Worm (Caenorhabditis elegans) whole organism, young adult: ENCODE measurements around the gene gst-29.
A peak's percentile ranks its signal among the peaks of the same experiment; 100 is the strongest.

ENCODE experiments used
- C06A6.2 ChIP-seq: fragments of 200-800 bp; sonication (Bioruptor generic); conservative IDR thresholded peaks from 2 replicates; pipeline ENCODE4 v1.3.6; 2022; ENCODE audit warnings: missing genetic modification characterization, missing compliant biosample characterization
- D2030.7 ChIP-seq: fragments of 200-800 bp; sonication (Bioruptor generic); IDR thresholded peaks from 2 replicates; pipeline ENCODE4 v1.3.6; 2022; ENCODE audit warnings: missing genetic modification reagents, missing genetic modification characterization, missing compliant biosample characterization
- F22D6.2 ChIP-seq: sonication (generic microtip); optimal IDR thresholded peaks from 2 replicates; lab custom pipeline; 2016; ENCODE audit warnings: mild to moderate bottlenecking, missing genetic modification characterization, missing compliant biosample characterization
- F23B12.7 ChIP-seq: sonication (generic microtip); optimal IDR thresholded peaks from 2 replicates; lab custom pipeline; 2017; ENCODE audit warnings: missing genetic modification characterization, mild to moderate bottlenecking, missing compliant biosample characterization, antibody characterized with exemption, moderate library complexity; ENCODE audit not compliant: insufficient read depth
- F33H1.4 ChIP-seq: fragments of 200-800 bp; sonication (Bioruptor generic); IDR thresholded peaks from 2 replicates; pipeline ENCODE4 v1.3.6; 2022; ENCODE audit warnings: missing genetic modification reagents, missing genetic modification characterization, missing compliant biosample characterization
- F37B4.10 ChIP-seq: fragments of 200-800 bp; sonication (Bioruptor generic); IDR thresholded peaks from 2 replicates; pipeline ENCODE4 v1.3.6; 2022; ENCODE audit warnings: missing genetic modification characterization, missing compliant biosample characterization
- F57C9.4 ChIP-seq: sonication (generic microtip); optimal IDR thresholded peaks from 2 replicates; lab custom pipeline; 2017; ENCODE audit warnings: mild to moderate bottlenecking, missing genetic modification characterization, missing compliant biosample characterization
- Y53F4B.3 ChIP-seq: fragments of 200-800 bp; sonication (Bioruptor generic); IDR thresholded peaks from 2 replicates; pipeline ENCODE4 v1.3.6; 2022; ENCODE audit warnings: missing genetic modification reagents, missing genetic modification characterization, missing compliant biosample characterization
- Y53G8AR.9 ChIP-seq: fragments of 200-800 bp; sonication (Bioruptor generic); conservative IDR thresholded peaks from 2 replicates; pipeline ENCODE4 v1.3.6; 2022; ENCODE audit warnings: missing genetic modification reagents, missing genetic modification characterization, missing compliant biosample characterization
- akir-1 ChIP-seq: fragments of 200-800 bp; sonication (Bioruptor generic); optimal IDR thresholded peaks from 2 replicates; lab custom pipeline; 2018; ENCODE audit warnings: mild to moderate bottlenecking, missing genetic modification characterization, moderate library complexity, missing compliant biosample characterization
- attf-5 ChIP-seq: fragments of 200-800 bp; sonication (Bioruptor generic); optimal IDR thresholded peaks from 2 replicates; lab custom pipeline; 2018; ENCODE audit warnings: mild to moderate bottlenecking, missing genetic modification characterization, missing compliant biosample characterization
- bed-2 ChIP-seq: fragments of 200-800 bp; sonication (Bioruptor generic); IDR thresholded peaks from 2 replicates; pipeline ENCODE4 v1.3.6; 2022; ENCODE audit warnings: missing genetic modification reagents, missing genetic modification characterization, missing compliant biosample characterization
- ccch-3 ChIP-seq: fragments of 200-800 bp; sonication (Bioruptor generic); optimal IDR thresholded peaks from 2 replicates; lab custom pipeline; 2018; ENCODE audit warnings: mild to moderate bottlenecking, missing genetic modification characterization, missing compliant biosample characterization
- cebp-2 ChIP-seq: fragments of 200-800 bp; sonication (Bioruptor generic); IDR thresholded peaks from 2 replicates; pipeline ENCODE4 v1.3.6; 2022; ENCODE audit warnings: missing genetic modification characterization, missing compliant biosample characterization
- ceh-40 ChIP-seq: fragments of 200-800 bp; sonication (Bioruptor generic); IDR thresholded peaks from 2 replicates; pipeline ENCODE4 v1.3.6; 2022; ENCODE audit warnings: missing genetic modification characterization, missing compliant biosample characterization
- ceh-79 ChIP-seq: sonication (generic microtip); optimal IDR thresholded peaks from 2 replicates; lab custom pipeline; 2017; ENCODE audit warnings: mild to moderate bottlenecking, missing genetic modification characterization, missing compliant biosample characterization
- ceh-91 ChIP-seq: fragments of 200-800 bp; sonication (Bioruptor generic); IDR thresholded peaks from 2 replicates; pipeline ENCODE4 v1.3.6; 2022; ENCODE audit warnings: missing genetic modification reagents, missing genetic modification characterization, missing compliant biosample characterization
- dpff-1 ChIP-seq: sonication (generic microtip); optimal IDR thresholded peaks from 2 replicates; lab custom pipeline; 2017; ENCODE audit warnings: mild to moderate bottlenecking, missing genetic modification characterization, missing compliant biosample characterization
- dpl-1 ChIP-seq: fragments of 150-350 bp; optimal IDR thresholded peaks from 2 replicates; lab custom pipeline; 2014; ENCODE audit warnings: missing biosample characterization, missing genetic modification reagents, missing genetic modification characterization
- efl-1 ChIP-seq: fragments of 150-350 bp; optimal IDR thresholded peaks from 2 replicates; lab custom pipeline; 2014; ENCODE audit warnings: missing biosample characterization, missing genetic modification reagents, missing genetic modification characterization
- egl-44 ChIP-seq: fragments of 200-800 bp; sonication (Bioruptor generic); IDR thresholded peaks from 2 replicates; pipeline ENCODE4 v1.3.6; 2022; ENCODE audit warnings: missing genetic modification reagents, missing genetic modification characterization, missing compliant biosample characterization
- fkh-3 ChIP-seq: sonication (generic microtip); optimal IDR thresholded peaks from 2 replicates; lab custom pipeline; 2016; ENCODE audit warnings: mild to moderate bottlenecking, missing genetic modification characterization, missing compliant biosample characterization
- hlh-26 ChIP-seq: fragments of 200-800 bp; sonication (Bioruptor generic); conservative IDR thresholded peaks from 2 replicates; pipeline ENCODE4 v1.3.6; 2022; ENCODE audit warnings: missing genetic modification reagents, missing genetic modification characterization, missing compliant biosample characterization
- hmg-1.2 ChIP-seq: fragments of 200-800 bp; sonication (Bioruptor generic); IDR thresholded peaks from 2 replicates; pipeline ENCODE4 v1.3.6; 2022; ENCODE audit warnings: missing genetic modification reagents, missing genetic modification characterization, missing compliant biosample characterization
- hmg-20 ChIP-seq: fragments of 200-800 bp; sonication (Bioruptor generic); IDR thresholded peaks from 2 replicates; pipeline ENCODE4 v1.3.6; 2022; ENCODE audit warnings: missing genetic modification reagents, missing genetic modification characterization, missing compliant biosample characterization
- lin-35 ChIP-seq, 3 experiments: fragments of 150-350 bp in 2 of 3; sonication (generic microtip) in 1 of 3; optimal IDR thresholded peaks; 2 replicates each; lab custom pipeline; 2014 to 2018; ENCODE audit warnings: missing biosample characterization in 3 of 3, missing genetic modification characterization in 3 of 3, missing genetic modification reagents in 3 of 3
- lin-54 ChIP-seq: fragments of 200-800 bp; sonication (Bioruptor generic); optimal IDR thresholded peaks from 2 replicates; lab custom pipeline; 2018; ENCODE audit warnings: mild to moderate bottlenecking, missing genetic modification characterization, missing compliant biosample characterization
- lsl-1 ChIP-seq: fragments of 200-800 bp; sonication (Bioruptor generic); optimal IDR thresholded peaks from 2 replicates; lab custom pipeline; 2018; ENCODE audit warnings: mild to moderate bottlenecking, missing genetic modification characterization, moderate library complexity, missing compliant biosample characterization
- madf-10 ChIP-seq: sonication (generic microtip); optimal IDR thresholded peaks from 2 replicates; lab custom pipeline; 2016; ENCODE audit warnings: mild to moderate bottlenecking, missing genetic modification characterization, missing compliant biosample characterization
- madf-6 ChIP-seq: fragments of 200-800 bp; sonication (Bioruptor generic); IDR thresholded peaks from 2 replicates; pipeline ENCODE4 v1.3.6; 2022; ENCODE audit warnings: missing genetic modification reagents, missing genetic modification characterization, missing compliant biosample characterization
- mel-28 ChIP-seq: sonication (generic microtip); optimal IDR thresholded peaks from 2 replicates; lab custom pipeline; 2016; ENCODE audit warnings: borderline replicate concordance, mild to moderate bottlenecking, missing genetic modification characterization, missing compliant biosample characterization
- nfyb-1 ChIP-seq: fragments of 200-800 bp; sonication (Bioruptor generic); IDR thresholded peaks from 2 replicates; pipeline ENCODE4 v1.3.6; 2022; ENCODE audit warnings: missing genetic modification reagents, missing genetic modification characterization, missing compliant biosample characterization
- nhr-80 ChIP-seq: sonication (generic microtip); optimal IDR thresholded peaks from 2 replicates; lab custom pipeline; 2016; ENCODE audit warnings: missing genetic modification characterization, missing compliant biosample characterization
- pbrm-1 ChIP-seq: fragments of 200-800 bp; sonication (Bioruptor generic); IDR thresholded peaks from 2 replicates; pipeline ENCODE4 v1.3.6; 2022; ENCODE audit warnings: missing genetic modification reagents, missing genetic modification characterization, missing compliant biosample characterization
- rpc-1 ChIP-seq, 2 experiments: fragments of 150-350 bp in 1 of 2; sonication (generic microtip) in 1 of 2; optimal IDR thresholded peaks; 2 replicates each; lab custom pipeline; 2014 to 2018; ENCODE audit warnings: missing biosample characterization in 1 of 2, missing genetic modification characterization in 1 of 2, missing genetic modification reagents in 1 of 2, missing genotype in 1 of 2
- snpc-1.1 ChIP-seq: sonication (generic microtip); optimal IDR thresholded peaks from 2 replicates; lab custom pipeline; 2017; ENCODE audit warnings: missing genetic modification characterization, mild to moderate bottlenecking, missing compliant biosample characterization, antibody characterized with exemption, moderate library complexity, missing genotype, missing genetic modification reagents; ENCODE audit not compliant: insufficient read depth
- unc-130 ChIP-seq: sonication (generic microtip); optimal IDR thresholded peaks from 2 replicates; lab custom pipeline; 2016; ENCODE audit warnings: missing genetic modification reagents, missing genetic modification characterization, missing compliant biosample characterization
- xnd-1 ChIP-seq: sonication (generic microtip); optimal IDR thresholded peaks from 2 replicates; lab custom pipeline; 2016; ENCODE audit warnings: missing genotype, missing genetic modification reagents, missing genetic modification characterization, missing compliant biosample characterization
- ztf-18 ChIP-seq: sonication (generic microtip); optimal IDR thresholded peaks from 2 replicates; lab custom pipeline; 2016; ENCODE audit warnings: missing genotype, mild to moderate bottlenecking, missing genetic modification characterization, missing compliant biosample characterization
- ztf-25 ChIP-seq: fragments of 200-800 bp; sonication (Bioruptor generic); IDR thresholded peaks from 2 replicates; pipeline ENCODE4 v1.3.6; 2022; ENCODE audit warnings: missing genetic modification reagents, missing genetic modification characterization, missing compliant biosample characterization
- ztf-26 ChIP-seq: sonication (generic microtip); optimal IDR thresholded peaks from 2 replicates; lab custom pipeline; 2017; ENCODE audit warnings: missing genetic modification characterization, missing compliant biosample characterization
- ztf-28 ChIP-seq: fragments of 200-800 bp; sonication (Bioruptor generic); IDR thresholded peaks from 2 replicates; pipeline ENCODE4 v1.3.6; 2022; ENCODE audit warnings: missing genetic modification reagents, missing genetic modification characterization, missing compliant biosample characterization
- ztf-6 ChIP-seq: fragments of 200-800 bp; sonication (Bioruptor generic); IDR thresholded peaks from 2 replicates; pipeline ENCODE4 v1.3.6; 2022; ENCODE audit warnings: missing genetic modification reagents, missing genetic modification characterization, missing compliant biosample characterization

gst-29 gene

ce11 chrII:15208151-15208550 is 38.5 kb upstream of the gst-29 start (continued):
- TF ChIP-seq F23B12.7 (peak; percentile 19), ztf-28 (no peak), bed-2 (no peak), mel-28 (tag; lab: Kevin White, UChicago) (no peak), D2030.7 (GFP tag; lab: Robert Waterston, UW) (peak; percentile 52; the same call in 1 of the 2 replicates), cebp-2 (no peak), ceh-40 (GFP tag; lab: Robert Waterston, UW) (no peak), madf-6 (peak; percentile 40; the same call in 1 of the 2 replicates), xnd-1 (tag; lab: Kevin White, UChicago) (no peak), unc-130 (GFP tag; lab: Kevin White, UChicago) (no peak), C06A6.2 (GFP tag; lab: Robert Waterston, UW) (no peak), lin-54 (peak; percentile 79), ceh-79 (tag; lab: Kevin White, UChicago) (no peak), ceh-91 (GFP tag; lab: Robert Waterston, UW) (no peak), nfyb-1 (GFP tag; lab: Robert Waterston, UW) (no peak), efl-1 (GFP tag; lab: Kevin White, UChicago) (peak; percentile 65), ztf-18 (tag; lab: Kevin White, UChicago) (no peak), dpff-1 (tag; lab: Kevin White, UChicago) (no peak), Y53G8AR.9 (GFP tag; lab: Robert Waterston, UW) (no peak), ccch-3 (no peak), F37B4.10 (GFP tag; lab: Robert Waterston, UW) (no peak), dpl-1 (peak; percentile 20), hlh-26 (GFP tag; lab: Robert Waterston, UW) (no peak), ztf-6 (GFP tag; lab: Robert Waterston, UW) (no peak), F57C9.4 (tag; lab: Kevin White, UChicago) (no peak), lsl-1 (GFP tag; lab: Kevin White, UChicago) (peak; percentile 74), Y53F4B.3 (GFP tag; lab: Robert Waterston, UW) (no peak), snpc-1.1 (tag; lab: Kevin White, UChicago) (no peak), F33H1.4 (GFP tag; lab: Robert Waterston, UW) (0 out of 2 replicates have a peak, but pooled peaks have one; percentile 28), egl-44 (no peak), akir-1 (GFP tag; lab: Kevin White, UChicago) (no peak), hmg-20 (GFP tag; lab: Robert Waterston, UW) (no peak), ztf-26 (tag; lab: Kevin White, UChicago) (no peak), madf-10 (no peak), rpc-1 (optimal IDR thresholded peaks at IDR 0.05; lab: Kevin White, UChicago) (no peak), rpc-1 (tag; optimal IDR thresholded peaks at IDR 0.05; lab: Kevin White, UChicago) (no peak), fkh-3 (no peak), hmg-1.2 (0 out of 2 replicates have a peak, but pooled peaks have one; percentile 16), pbrm-1 (GFP tag; lab: Robert Waterston, UW) (no peak), lin-35 (GFP tag; optimal IDR thresholded peaks at IDR 0.05; lab: Kevin White, UChicago) (peak in 1 of 3 experiments; percentile 46)

ce11 chrII:15207562-15207961 is 37.9 kb upstream of the gst-29 start:
- TF ChIP-seq nhr-80, result peak; percentile 65
- no peak for TF ChIP-seq attf-5 (GFP tag; lab: Kevin White, UChicago)
- TF ChIP-seq ztf-25 (GFP tag; lab: Robert Waterston, UW), result 0 out of 2 replicates have a peak, but pooled peaks have one; percentile 5
- no peak for TF ChIP-seq F22D6.2 (tag; lab: Kevin White, UChicago)
- TF ChIP-seq, all 124 proteins: peak for 2
